Worm (Caenorhabditis elegans) whole organism, early embryonic: ENCODE data around the gene srv-1.

Experiments
- ama-1 ChIP-seq: fragments of 150-350 bp; optimal IDR thresholded peaks from 2 replicates; lab custom pipeline; 2014
- ets-7 ChIP-seq: sonication (generic microtip); optimal IDR thresholded peaks from 2 replicates; lab custom pipeline; 2016; ENCODE audit warnings: missing genotype, missing genetic modification characterization, missing compliant biosample characterization
- hmbx-1 ChIP-seq: sonication (generic microtip); optimal IDR thresholded peaks from 2 replicates; lab custom pipeline; 2016; ENCODE audit warnings: mild to moderate bottlenecking, missing genetic modification characterization, missing compliant biosample characterization
- sea-1 ChIP-seq: fragments of 200-800 bp; sonication (Bioruptor generic); conservative IDR thresholded peaks from 2 replicates; pipeline ENCODE4 v1.3.6; 2022; ENCODE audit warnings: missing genetic modification characterization, missing compliant biosample characterization
- tbx-37 ChIP-seq: fragments of 200-800 bp; sonication (Bioruptor generic); conservative IDR thresholded peaks from 2 replicates; pipeline ENCODE4 v1.3.6; 2022; ENCODE audit warnings: missing genetic modification reagents, missing genetic modification characterization, missing compliant biosample characterization
- tra-4 ChIP-seq: sonication (generic microtip); optimal IDR thresholded peaks from 2 replicates; lab custom pipeline; 2017; ENCODE audit warnings: missing genetic modification characterization, missing compliant biosample characterization

DNA sequence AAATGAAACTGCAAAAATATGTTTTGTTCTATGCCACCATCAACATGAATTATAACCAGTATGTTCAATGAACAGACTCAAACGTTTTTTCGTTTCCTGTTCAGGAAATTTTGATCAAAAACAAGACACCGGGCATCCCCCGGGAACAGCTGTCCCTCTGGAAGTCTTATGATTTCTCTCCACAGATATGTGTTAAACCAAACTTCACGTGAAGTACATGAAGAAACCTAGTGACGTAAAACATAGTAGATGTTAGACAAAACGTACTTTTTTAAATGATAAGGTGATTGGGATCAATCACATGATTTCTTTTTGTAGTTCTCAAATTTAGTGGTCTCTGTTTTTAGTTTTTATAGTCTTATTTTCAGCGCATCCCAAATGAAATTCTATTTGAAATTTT lies 48.3 kb downstream of the srv-1 start:
- TF ChIP-seq hmbx-1 = no peak
- TF ChIP-seq ama-1 = no peak
- TF ChIP-seq tra-4 (tag; lab: Kevin White, UChicago) = no peak
- no peak for TF ChIP-seq tbx-37 (GFP tag; lab: Robert Waterston, UW)
- no peak for TF ChIP-seq sea-1 (GFP tag; lab: Robert Waterston, UW)
- TF ChIP-seq ets-7 (tag; lab: Kevin White, UChicago) = no peak
